Fruit fly (Drosophila melanogaster): ENCODE measurements around the gene CG46307.

DNA sequence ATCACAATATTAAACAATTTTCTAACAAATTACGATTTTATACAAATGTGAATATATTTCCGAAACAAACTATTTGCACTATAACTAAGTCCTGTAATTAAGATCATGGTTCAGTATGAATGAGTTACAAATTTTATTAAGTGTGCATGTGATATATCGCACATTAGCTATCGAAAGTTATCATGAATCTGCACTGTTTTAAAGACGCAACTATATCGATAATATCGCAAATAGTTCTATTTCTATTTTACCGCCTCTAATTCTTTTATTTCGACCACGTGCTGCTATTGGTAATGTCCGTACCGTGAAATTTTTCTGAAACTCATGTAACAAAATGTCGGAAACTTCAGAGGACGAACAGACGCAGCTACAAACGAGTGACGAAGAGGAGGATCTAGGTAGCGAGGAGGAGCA, 38.6 kb downstream of the CG46307 start, which contains the start of gene pths:
- TF ChIP-seq CG8478 (optimal IDR thresholded peaks at IDR 0.05), result no peak
- no peak for TF ChIP-seq CTCF (optimal IDR thresholded peaks at IDR 0.05)
